Worm (Caenorhabditis elegans): ENCODE measurements around the gene K02D10.3.
A peak's percentile ranks its signal among the peaks of the same experiment; 100 is the strongest.

The K02D10.3 gene

DNA sequence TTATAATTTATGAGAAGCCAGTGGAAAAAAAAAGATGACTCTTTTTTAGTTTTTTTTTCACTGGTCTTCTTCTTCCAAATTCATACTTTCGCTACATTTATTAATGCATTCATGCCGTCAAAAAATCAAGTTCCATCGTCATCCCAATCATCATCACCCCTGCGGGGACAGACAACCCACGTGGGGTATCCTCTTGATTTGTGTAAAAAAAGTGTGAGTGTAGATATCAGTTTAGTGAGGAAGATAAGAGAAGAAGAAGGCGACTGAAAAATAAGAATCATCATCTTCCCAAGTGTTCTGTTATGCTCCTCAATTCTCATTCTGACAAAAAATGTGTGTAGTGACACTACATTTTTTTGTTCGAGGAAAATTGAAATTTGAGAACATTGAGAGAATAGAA, 39.8 kb downstream of the K02D10.3 start (continued):
- no peak for TF ChIP-seq ztf-11 (tag; optimal IDR thresholded peaks at IDR 0.05)
- no peak for TF ChIP-seq pha-4 (GFP tag; IDR thresholded peaks at IDR 0.05)
- no peak for TF ChIP-seq pha-4 (tag; optimal IDR thresholded peaks at IDR 0.05)
- peak in 1 of 2 experiments; percentile 94 for TF ChIP-seq unc-62 (GFP tag; optimal IDR thresholded peaks at IDR 0.05 in 1 of 2)
- TF ChIP-seq unc-62 (tag; optimal IDR thresholded peaks at IDR 0.05), result no peak
- no peak for TF ChIP-seq zfp-2 (tag; optimal IDR thresholded peaks at IDR 0.05)
- no peak for TF ChIP-seq nhr-111 (GFP tag; optimal IDR thresholded peaks at IDR 0.05)
- no peak for TF ChIP-seq nhr-42 (GFP tag; IDR thresholded peaks at IDR 0.05)
- TF ChIP-seq ceh-62 (tag; optimal IDR thresholded peaks at IDR 0.05), result no peak
- TF ChIP-seq dmd-6 (GFP tag; IDR thresholded peaks at IDR 0.05), result no peak
- TF ChIP-seq ceh-44 (GFP tag; IDR thresholded peaks at IDR 0.05), result no peak
- no peak for TF ChIP-seq zip-11 (GFP tag; IDR thresholded peaks at IDR 0.05)
- TF ChIP-seq mes-2 (tag; optimal IDR thresholded peaks at IDR 0.05; ENCODE audit: poor library complexity, severe bottlenecking), result peak; percentile 19
- no peak for TF ChIP-seq zip-2 (tag; optimal IDR thresholded peaks at IDR 0.05)
- no peak for TF ChIP-seq lin-39 (tag; optimal IDR thresholded peaks at IDR 0.05)
- no peak for TF ChIP-seq F26F4.8 (GFP tag; conservative IDR thresholded peaks at IDR 0.05)
- TF ChIP-seq zfp-3 (GFP tag; conservative IDR thresholded peaks at IDR 0.05), result no peak
- TF ChIP-seq nhr-10 (tag; optimal IDR thresholded peaks at IDR 0.05), result no peak
- no peak for TF ChIP-seq Y48G9A.11 (GFP tag; IDR thresholded peaks at IDR 0.05)
- TF ChIP-seq lin-1 (GFP tag; IDR thresholded peaks at IDR 0.05), result no peak
- no peak for TF ChIP-seq hif-1 (tag; optimal IDR thresholded peaks at IDR 0.05)

ce11 chrIII:8731310-8731709, 40.4 kb downstream of the K02D10.3 start, which contains the start of gene ZK370.4:
TSS of gene ZK370.4 (minus strand) at chrIII:8731410.
- TF ChIP-seq T20F7.1 (GFP tag; optimal IDR thresholded peaks at IDR 0.05), result no peak
- TF ChIP-seq spr-1 (tag; optimal IDR thresholded peaks at IDR 0.05), result no peak
- TF ChIP-seq aha-1 (tag), result peak; percentile 89

DNA sequence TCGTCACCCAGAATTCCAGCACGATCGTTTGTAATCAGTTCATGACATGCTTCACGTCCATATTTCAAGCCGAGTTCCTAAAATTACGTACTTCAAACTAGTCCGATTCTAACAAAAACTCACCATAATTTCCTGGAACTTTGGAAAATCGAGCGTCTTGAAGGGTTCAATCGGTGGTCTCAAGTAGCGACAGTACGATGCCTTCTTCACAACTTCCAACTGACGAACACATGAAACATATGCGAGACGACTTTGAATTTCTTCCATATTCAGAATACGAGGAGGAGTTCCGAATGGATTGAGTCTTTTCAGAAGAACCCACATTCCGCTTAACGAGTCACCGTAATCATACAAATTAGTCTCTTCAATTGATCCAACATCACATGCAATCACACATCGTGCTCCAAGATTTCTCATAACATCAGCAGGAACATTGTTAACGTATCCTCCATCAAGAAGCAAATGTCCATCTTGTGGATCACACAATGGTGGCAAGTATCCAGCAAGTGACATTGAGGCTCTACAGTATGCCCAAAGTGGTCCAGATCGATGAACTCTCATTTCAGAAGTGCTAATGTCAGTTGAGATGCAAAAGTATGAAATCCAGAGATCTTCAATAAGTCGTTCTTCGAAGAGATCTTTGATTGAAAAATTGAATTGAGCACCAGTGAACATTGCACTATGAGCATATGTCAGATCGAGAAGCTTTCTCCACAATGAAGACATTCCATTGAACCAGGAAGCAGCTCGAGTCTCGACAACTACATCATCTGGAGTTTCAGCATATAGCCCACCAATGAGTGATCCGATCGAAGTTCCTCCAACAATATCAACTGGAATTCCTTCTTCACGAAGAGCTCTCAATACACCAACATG, 45.5 kb downstream of the K02D10.3 start:
- TF ChIP-seq unc-62 (GFP tag; optimal IDR thresholded peaks at IDR 0.05 in 1 of 2), result peak in 1 of 2 experiments; percentile 98
- TF ChIP-seq unc-62 (tag; optimal IDR thresholded peaks at IDR 0.05), result no peak
- no peak for TF ChIP-seq ceh-82 (tag; optimal IDR thresholded peaks at IDR 0.05)
- no peak for TF ChIP-seq lin-1 (GFP tag; IDR thresholded peaks at IDR 0.05)
- no peak for TF ChIP-seq spr-3 (GFP tag; optimal IDR thresholded peaks at IDR 0.05)
- no peak for TF ChIP-seq snpc-4 (tag; optimal IDR thresholded peaks at IDR 0.05)
- TF ChIP-seq dmd-6 (GFP tag; IDR thresholded peaks at IDR 0.05), result no peak
- TF ChIP-seq daf-19 (GFP tag; conservative IDR thresholded peaks at IDR 0.05), result no peak
- TF ChIP-seq Y5F2A.4 (GFP tag; optimal IDR thresholded peaks at IDR 0.05), result no peak
- no peak for TF ChIP-seq snpc-1.2 (GFP tag; IDR thresholded peaks at IDR 0.05)
- TF ChIP-seq mxl-3 (GFP tag; optimal IDR thresholded peaks at IDR 0.05), result no peak
- no peak for TF ChIP-seq ztf-7 (tag; optimal IDR thresholded peaks at IDR 0.05)
- no peak for TF ChIP-seq zfp-3 (GFP tag; conservative IDR thresholded peaks at IDR 0.05)
- TF ChIP-seq saeg-2 (GFP tag; IDR thresholded peaks at IDR 0.05), result no peak
- peak; percentile 60 for TF ChIP-seq aha-1 (tag)
- TF ChIP-seq ztf-11 (tag; optimal IDR thresholded peaks at IDR 0.05), result no peak
- no peak for TF ChIP-seq madf-9 (GFP tag; conservative IDR thresholded peaks at IDR 0.05)
- TF ChIP-seq attf-4 (tag; optimal IDR thresholded peaks at IDR 0.05), result no peak

ce11 chrIII:8725224-8725623, 46.5 kb downstream of the K02D10.3 start:
- no peak for TF ChIP-seq dmd-9 (GFP tag; IDR thresholded peaks at IDR 0.05)
- no peak for TF ChIP-seq madf-9 (GFP tag; conservative IDR thresholded peaks at IDR 0.05)
- TF ChIP-seq unc-130 (GFP tag; optimal IDR thresholded peaks at IDR 0.05), result no peak
- TF ChIP-seq snpc-4 (tag; optimal IDR thresholded peaks at IDR 0.05), result no peak
- TF ChIP-seq ZK337.2 (GFP tag; IDR thresholded peaks at IDR 0.05), result no peak
- TF ChIP-seq ceh-44 (GFP tag; IDR thresholded peaks at IDR 0.05), result no peak
- TF ChIP-seq aly-2 (tag; optimal IDR thresholded peaks at IDR 0.05), result no peak
- no peak for TF ChIP-seq ama-1 (optimal IDR thresholded peaks at IDR 0.05)
- no peak for TF ChIP-seq Y5F2A.4 (GFP tag; optimal IDR thresholded peaks at IDR 0.05)
- TF ChIP-seq egl-27 (tag; optimal IDR thresholded peaks at IDR 0.05), result no peak
- no peak for TF ChIP-seq ctbp-1 (GFP tag; IDR thresholded peaks at IDR 0.05)
- TF ChIP-seq unc-62 (GFP tag; optimal IDR thresholded peaks at IDR 0.05 in 1 of 2), result no peak
- TF ChIP-seq unc-62 (tag; optimal IDR thresholded peaks at IDR 0.05), result no peak
- TF ChIP-seq F26F4.8 (GFP tag; conservative IDR thresholded peaks at IDR 0.05), result no peak
- no peak for TF ChIP-seq spr-1 (tag; optimal IDR thresholded peaks at IDR 0.05)
- no peak for TF ChIP-seq zag-1 (tag; optimal IDR thresholded peaks at IDR 0.05)
- TF ChIP-seq ceh-32 (tag; optimal IDR thresholded peaks at IDR 0.05; ENCODE audit: poor library complexity), result no peak
- TF ChIP-seq lin-1 (GFP tag; IDR thresholded peaks at IDR 0.05), result no peak
- no peak for TF ChIP-seq F49E8.2 (tag; optimal IDR thresholded peaks at IDR 0.05; ENCODE audit: borderline replicate concordance)

All from whole organism, L4 larva.